Fruit fly (Drosophila melanogaster) whole organism, larva: ENCODE results near the gene drn.

ENCODE experiments used
- noc ChIP-seq: fragments of 200-800 bp; sonication (Bioruptor generic); optimal IDR thresholded peaks from 3 replicates; lab custom pipeline; 2019; ENCODE audit warnings: missing biosample characterization, mild to moderate bottlenecking, missing genetic modification characterization, moderate library complexity

Gene drn

dm6 chr3R:9359393-9359792 is 19.4 kb downstream of the drn start:
- TF ChIP-seq noc (tag; lab: Kevin White, UChicago): no peak

- no peak for TF ChIP-seq noc (tag; lab: Kevin White, UChicago)
These were observed 23.2 kb downstream of the drn start, which contains the start of gene CG18473 for dm6 chr3R:9363066-9363719. CG18473 (plus strand) TSS chr3R:9363305.

DNA sequence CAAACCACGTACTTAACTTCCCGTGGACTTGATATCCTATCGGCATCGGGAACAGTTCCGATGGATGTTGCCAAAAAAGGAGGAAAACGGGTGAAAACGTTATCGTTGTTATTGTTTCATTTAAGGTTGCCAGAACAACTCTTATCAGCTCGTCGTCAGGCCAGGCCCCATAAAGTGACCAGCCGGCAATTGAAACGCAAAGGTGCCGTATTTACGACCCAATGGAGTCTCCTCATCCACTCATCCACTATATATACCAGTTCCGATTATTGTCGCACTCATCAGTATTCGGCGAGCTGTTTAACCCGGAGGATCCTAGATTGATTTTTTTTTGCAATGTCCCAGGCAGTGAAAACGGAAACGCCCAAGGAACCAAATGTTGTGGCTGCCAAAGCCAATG is 25.1 kb downstream of the drn start, which contains the start of gene Srr:
Gene Srr, plus strand, starts transcription at position 278 of the 400 bp plus-strand sequence.
- no peak for TF ChIP-seq noc (tag; lab: Kevin White, UChicago)

dm6 chr3R:9365893-9366500 is 26.0 kb downstream of the drn start:
- TF ChIP-seq noc (tag; lab: Kevin White, UChicago): peak; percentile 27

dm6 chr3R:9370413-9370812 is 30.4 kb downstream of the drn start:
- TF ChIP-seq noc (tag; lab: Kevin White, UChicago): peak; percentile 66

DNA sequence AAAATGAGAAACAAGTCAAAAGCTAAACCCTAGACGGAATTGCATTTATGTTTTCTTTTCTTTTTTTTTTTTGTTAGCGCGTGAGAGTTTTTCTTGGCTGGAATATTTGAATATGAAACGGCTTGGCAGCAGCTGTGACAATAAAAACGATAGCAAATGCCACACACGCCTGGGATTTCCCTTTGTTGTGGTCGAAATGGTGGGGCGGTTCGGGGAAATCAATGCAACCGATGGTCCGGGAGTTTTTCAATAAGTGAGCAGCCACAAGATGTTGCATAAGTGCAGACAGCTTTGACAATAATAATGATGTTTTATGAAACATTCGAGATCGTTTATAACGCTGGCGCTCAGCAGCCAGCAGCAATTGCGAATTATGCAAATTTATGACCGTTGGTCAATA is 36.8 kb downstream of the drn start:
- TF ChIP-seq noc (tag; lab: Kevin White, UChicago): no peak

dm6 chr3R:9378644-9379411 is 38.8 kb downstream of the drn start:
- peak; percentile 52 for TF ChIP-seq noc (tag; lab: Kevin White, UChicago)

DNA sequence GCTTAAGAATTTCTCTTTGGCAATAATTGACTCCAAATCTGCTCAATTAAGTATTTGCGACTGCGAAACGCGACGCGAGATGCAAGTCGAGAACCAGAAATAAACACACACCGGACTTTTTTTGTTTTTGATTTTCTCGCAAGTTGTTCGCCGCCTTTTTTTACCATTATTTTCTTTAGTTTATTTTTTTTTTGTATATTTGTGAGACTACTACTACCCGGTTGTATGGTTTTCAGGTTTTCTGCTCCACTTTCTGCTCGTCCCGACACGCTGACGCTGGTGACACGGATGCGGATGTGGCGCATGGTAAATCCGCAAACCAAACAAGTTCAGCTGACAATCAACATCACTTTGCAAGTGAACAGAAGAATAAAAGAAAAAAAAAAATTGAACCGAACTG is 41.0 kb downstream of the drn start:
- TF ChIP-seq noc (tag; lab: Kevin White, UChicago): no peak

DNA sequence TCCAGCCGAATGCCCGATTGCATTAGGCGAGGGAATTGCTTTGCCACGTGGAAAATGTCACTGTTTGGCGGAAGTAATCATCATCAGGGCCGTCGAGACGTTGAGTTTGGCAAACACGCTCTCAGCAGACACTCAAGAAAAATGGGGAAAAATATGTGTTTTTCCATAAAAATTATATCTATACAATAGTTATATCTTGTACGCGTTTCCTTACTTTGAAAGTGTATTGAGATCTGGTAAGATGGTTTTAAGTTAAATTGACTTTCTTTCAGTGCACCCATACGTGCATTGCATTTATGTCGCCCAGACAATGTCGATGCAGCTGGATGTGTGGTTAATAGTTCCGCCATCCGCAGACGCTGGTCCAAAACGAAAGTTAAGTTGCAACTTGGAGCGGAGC is 46.0 kb downstream of the drn start:
- TF ChIP-seq noc (tag; lab: Kevin White, UChicago): no peak

DNA sequence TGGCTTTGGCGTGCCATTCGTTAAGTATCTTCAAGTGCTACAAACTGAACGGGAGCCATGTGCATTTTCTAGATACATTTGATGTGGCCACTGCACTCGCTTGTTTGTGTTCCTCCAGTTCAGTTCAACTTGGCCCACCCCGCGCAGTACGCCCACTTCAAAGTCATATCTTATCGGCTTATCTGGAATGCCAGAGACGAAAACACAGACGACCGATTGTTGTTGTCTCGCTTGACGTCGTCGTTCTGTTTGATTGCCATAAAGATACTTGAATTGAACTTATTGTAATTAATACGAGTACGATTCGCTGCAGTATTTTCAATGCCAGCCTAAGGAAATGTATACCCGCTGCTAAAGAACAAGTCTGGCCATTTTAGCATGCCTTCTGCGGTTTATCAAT is 47.6 kb downstream of the drn start:
- no peak for TF ChIP-seq noc (tag; lab: Kevin White, UChicago)

dm6 chr3R:9388321-9388720 is 48.3 kb downstream of the drn start:
- no peak for TF ChIP-seq noc (tag; lab: Kevin White, UChicago)

DNA sequence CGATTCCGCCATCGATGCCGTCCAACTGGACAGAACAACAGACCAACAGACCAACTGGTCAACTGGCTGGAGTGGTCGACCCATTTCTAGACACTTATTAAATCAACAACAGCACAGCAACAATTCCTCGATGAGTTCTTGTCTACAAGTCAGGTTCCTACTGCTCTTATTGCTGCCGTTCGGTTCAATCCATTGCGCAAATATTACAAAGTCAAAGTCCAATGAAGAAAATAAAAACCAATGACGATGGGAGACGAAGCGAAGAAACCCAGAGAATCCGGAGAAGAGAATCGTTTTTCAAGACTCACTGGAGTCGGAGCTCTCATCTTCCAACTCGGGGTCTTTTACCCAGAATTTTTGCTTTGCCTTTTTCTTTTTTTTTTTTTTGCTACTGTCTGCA is 49.0 kb downstream of the drn start:
- no peak for TF ChIP-seq noc (tag; lab: Kevin White, UChicago)

DNA sequence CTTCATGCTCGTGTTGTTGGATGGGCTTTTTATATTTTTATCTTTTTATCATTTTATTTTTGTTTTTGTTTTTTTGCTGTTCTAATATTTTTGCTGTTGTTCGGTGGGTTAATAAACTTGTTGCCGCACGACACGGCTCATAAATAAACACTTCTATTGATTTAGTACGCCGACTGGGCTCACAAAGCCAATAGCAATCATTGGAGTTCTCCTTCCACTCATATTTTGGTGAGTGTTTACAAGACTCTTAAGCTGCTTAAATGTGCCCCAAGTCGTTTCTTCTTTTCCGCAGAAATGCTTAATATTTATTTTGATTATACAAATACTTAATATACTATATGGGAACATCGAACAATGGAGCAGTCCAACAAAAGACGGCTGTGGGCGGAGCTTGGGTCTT is 50.2 kb downstream of the drn start:
- TF ChIP-seq noc (tag; lab: Kevin White, UChicago): no peak

- TF ChIP-seq noc (tag; lab: Kevin White, UChicago): no peak
These were observed 52.4 kb downstream of the drn start for dm6 chr3R:9392421-9392820.

DNA sequence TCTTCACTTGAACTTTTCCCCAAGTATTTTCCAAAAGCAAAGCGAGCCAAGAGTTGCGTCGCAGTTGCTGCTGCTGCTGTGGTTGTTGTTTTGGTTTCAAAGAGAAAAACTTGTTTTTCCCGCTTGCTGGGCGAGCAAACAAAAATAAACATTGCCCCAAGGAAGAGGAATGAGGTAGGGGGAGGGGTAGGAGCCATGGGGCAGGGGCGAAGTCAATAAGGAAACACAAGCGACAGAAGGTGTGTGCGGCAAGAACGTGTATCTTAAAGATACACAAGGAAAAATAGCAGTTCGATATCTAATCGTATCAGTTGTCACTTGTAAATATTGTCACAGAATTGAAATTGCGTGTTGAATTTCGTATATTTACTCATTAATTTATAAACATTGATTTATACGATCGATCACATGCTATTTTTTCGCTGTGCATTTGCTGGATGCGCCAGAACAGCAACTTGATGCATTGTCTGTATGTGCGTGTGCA is 53.6 kb downstream of the drn start:
- no peak for TF ChIP-seq noc (tag; lab: Kevin White, UChicago)

- peak; percentile 30 for TF ChIP-seq noc (tag; lab: Kevin White, UChicago)
These were observed 54.5 kb downstream of the drn start, which contains the start of gene FER for dm6 chr3R:9394385-9395042. FER (minus strand) TSS chr3R:9394546.
